Worm (Caenorhabditis elegans) whole organism, L2 larva: ENCODE measurements around the gene ZK402.1.

ENCODE experiments used
- C34F6.9 ChIP-seq: fragments of 150-350 bp; optimal IDR thresholded peaks from 2 replicates; lab custom pipeline; 2014; ENCODE audit warnings: missing biosample characterization, missing genetic modification characterization
- alr-1 ChIP-seq: fragments of 150-350 bp; optimal IDR thresholded peaks from 2 replicates; lab custom pipeline; 2014; ENCODE audit warnings: missing biosample characterization, missing genetic modification characterization
- ama-1 ChIP-seq: fragments of 150-350 bp; optimal IDR thresholded peaks from 2 replicates; lab custom pipeline; 2018; ENCODE audit warnings: inconsistent platforms
- blmp-1 ChIP-seq: sonication (generic microtip); optimal IDR thresholded peaks from 2 replicates; lab custom pipeline; 2017; ENCODE audit warnings: missing genetic modification characterization, mild to moderate bottlenecking, missing compliant biosample characterization, antibody characterized with exemption, moderate library complexity; ENCODE audit not compliant: insufficient read depth
- lin-39 ChIP-seq: fragments of 150-350 bp; optimal IDR thresholded peaks from 2 replicates; lab custom pipeline; 2014; ENCODE audit warnings: missing biosample characterization, missing genetic modification reagents, missing genetic modification characterization
- lsy-2 ChIP-seq, 2 experiments: fragments of 150-350 bp in 1 of 2; sonication (generic microtip) in 1 of 2; optimal IDR thresholded peaks; 2 replicates each; lab custom pipeline; 2014 to 2017; ENCODE audit warnings: missing biosample characterization in 2 of 2, missing genetic modification characterization in 2 of 2
- nhr-12 ChIP-seq: fragments of 150-350 bp; optimal IDR thresholded peaks from 2 replicates; lab custom pipeline; 2014; ENCODE audit warnings: missing biosample characterization, missing genetic modification characterization
- nhr-129 ChIP-seq: fragments of 150-350 bp; optimal IDR thresholded peaks from 2 replicates; lab custom pipeline; 2014; ENCODE audit warnings: missing biosample characterization, missing genetic modification characterization
- nhr-23 ChIP-seq: fragments of 150-350 bp; optimal IDR thresholded peaks from 2 replicates; lab custom pipeline; 2014; ENCODE audit warnings: missing biosample characterization, missing genetic modification reagents, missing genetic modification characterization
- peb-1 ChIP-seq: fragments of 150-350 bp; optimal IDR thresholded peaks from 2 replicates; lab custom pipeline; 2014; ENCODE audit warnings: missing biosample characterization, missing genetic modification characterization
- skn-1 ChIP-seq: sonication (generic microtip); optimal IDR thresholded peaks from 2 replicates; lab custom pipeline; 2017; ENCODE audit warnings: missing biosample characterization, missing genetic modification characterization
- unc-62 ChIP-seq: fragments of 150-350 bp; optimal IDR thresholded peaks from 2 replicates; lab custom pipeline; 2014; ENCODE audit warnings: missing biosample characterization, missing genetic modification reagents, missing genetic modification characterization
- zag-1 ChIP-seq: fragments of 150-350 bp; optimal IDR thresholded peaks from 2 replicates; lab custom pipeline; 2014; ENCODE audit warnings: missing biosample characterization, missing genetic modification characterization

ce11 chrX:1412844-1413243 is 8.8 kb downstream of the ZK402.1 start, which contains the start of gene srh-19:
- no peak for TF ChIP-seq nhr-12 (tag; lab: Kevin White, UChicago)
- no peak for TF ChIP-seq unc-62 (GFP tag; lab: Kevin White, UChicago)
- TF ChIP-seq ama-1 (lab: Kevin White, UChicago) = no peak
- TF ChIP-seq nhr-23 = no peak
- no peak for TF ChIP-seq lin-39 (tag; lab: Kevin White, UChicago)
- no peak for TF ChIP-seq peb-1 (tag; lab: Kevin White, UChicago)
- TF ChIP-seq C34F6.9 (tag; lab: Kevin White, UChicago) = no peak
- TF ChIP-seq zag-1 (tag; lab: Kevin White, UChicago) = no peak
- no peak for TF ChIP-seq alr-1 (tag; lab: Kevin White, UChicago)
- TF ChIP-seq skn-1 (tag; lab: Kevin White, UChicago) = no peak
- TF ChIP-seq lsy-2 (tag; optimal IDR thresholded peaks at IDR 0.05; lab: Kevin White, UChicago) = no peak
- TF ChIP-seq blmp-1 (tag; lab: Kevin White, UChicago) = no peak
- TF ChIP-seq nhr-129 = no peak
